Fruit fly (Drosophila melanogaster): ENCODE measurements around the gene cact.

cact gene

DNA sequence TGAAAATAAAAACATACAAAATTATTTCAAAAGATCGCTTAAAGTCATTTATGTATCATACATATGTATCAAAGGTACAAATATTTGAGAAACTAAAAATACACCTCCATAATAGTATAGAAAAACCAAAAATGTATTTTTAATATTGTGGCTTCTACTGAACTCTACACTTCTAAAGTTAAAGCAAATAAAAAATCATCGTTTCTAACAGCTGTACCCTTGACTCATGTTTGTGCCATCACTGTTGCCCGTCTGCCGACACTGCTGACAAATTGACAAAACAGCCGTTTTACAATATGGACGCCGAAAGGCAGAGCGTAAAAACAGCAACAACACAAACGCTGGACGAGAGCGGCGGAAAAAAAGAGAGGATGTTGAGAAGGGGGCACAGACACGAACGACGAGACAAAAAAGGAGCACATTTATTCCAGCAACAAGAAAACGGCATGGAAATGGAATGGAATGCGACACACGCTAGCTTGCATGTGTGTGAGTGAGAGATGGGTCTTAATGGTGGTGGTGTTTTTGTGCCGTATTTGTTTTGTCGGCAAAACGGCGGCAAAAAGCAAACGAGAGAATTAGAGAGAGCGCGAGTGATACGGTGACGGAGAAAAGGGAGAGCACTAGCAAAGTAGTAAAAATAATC lies 39.5 kb downstream of the cact start (continued):
- TF ChIP-seq CG15514 (GFP tag; optimal IDR thresholded peaks at IDR 0.05) (peak; percentile 83), fd102C (GFP tag; optimal IDR thresholded peaks at IDR 0.05) (no peak), NFAT (GFP tag; IDR thresholded peaks at IDR 0.05) (no peak), CG14050 (GFP tag; IDR thresholded peaks at IDR 0.05) (no peak), CrebB (tag; optimal IDR thresholded peaks at IDR 0.05) (peak; percentile 71), Jarid2 (GFP tag; optimal IDR thresholded peaks at IDR 0.05) (peak; percentile 58), toy (GFP tag; IDR thresholded peaks at IDR 0.05) (no peak), CG17802 (tag; optimal IDR thresholded peaks at IDR 0.05) (peak; percentile 56), ci (GFP tag; IDR thresholded peaks at IDR 0.05) (no peak), lmd (GFP tag; IDR thresholded peaks at IDR 0.05) (no peak), pb (GFP tag; optimal IDR thresholded peaks at IDR 0.05) (peak; percentile 83), CG11456 (GFP tag; IDR thresholded peaks at IDR 0.05) (no peak), CG1024 (GFP tag; IDR thresholded peaks at IDR 0.05) (no peak), Vsx1 (GFP tag; optimal IDR thresholded peaks at IDR 0.05) (peak; percentile 54), sob (GFP tag; IDR thresholded peaks at IDR 0.05) (no peak), MESR4 (GFP tag; optimal IDR thresholded peaks at IDR 0.05) (no peak), NK7.1 (GFP tag; optimal IDR thresholded peaks at IDR 0.05) (peak; percentile 69), Elba2 (GFP tag; optimal IDR thresholded peaks at IDR 0.05) (no peak), CG12391 (tag; optimal IDR thresholded peaks at IDR 0.05) (peak; percentile 90), CG15601 (tag; optimal IDR thresholded peaks at IDR 0.05) (peak; percentile 68), grn (GFP tag; optimal IDR thresholded peaks at IDR 0.05) (no peak), Lim3 (GFP tag; IDR thresholded peaks at IDR 0.05) (no peak), chinmo (GFP tag; IDR thresholded peaks at IDR 0.05; ENCODE audit: partially characterized antibody) (no peak), CG7786 (GFP tag; optimal IDR thresholded peaks at IDR 0.05) (peak; percentile 81), CG3407 (GFP tag; optimal IDR thresholded peaks at IDR 0.05) (peak; percentile 70), tna (GFP tag; IDR thresholded peaks at IDR 0.05; ENCODE audit: partially characterized antibody) (no peak), CG2199 (GFP tag; IDR thresholded peaks at IDR 0.05) (no peak), CG8281 (tag; optimal IDR thresholded peaks at IDR 0.05) (peak; percentile 94), ab (GFP tag; optimal IDR thresholded peaks at IDR 0.05) (no peak), CG2116 (GFP tag; optimal IDR thresholded peaks at IDR 0.05) (peak; percentile 58), gce (GFP tag; IDR thresholded peaks at IDR 0.05) (no peak), Six4 (GFP tag; optimal IDR thresholded peaks at IDR 0.05) (peak; percentile 63), CG7963 (GFP tag; IDR thresholded peaks at IDR 0.05; ENCODE audit: partially characterized antibody) (no peak), C15 (GFP tag; IDR thresholded peaks at IDR 0.05) (no peak), pan (optimal IDR thresholded peaks at IDR 0.05) (no peak), pan (GFP tag; optimal IDR thresholded peaks at IDR 0.05 in 1 of 2, IDR thresholded peaks at IDR 0.05 in 1 of 2) (no peak), CG34422 (GFP tag; IDR thresholded peaks at IDR 0.05) (no peak), gro (GFP tag; optimal IDR thresholded peaks at IDR 0.05) (peak; percentile 69), gcm2 (GFP tag; optimal IDR thresholded peaks at IDR 0.05) (peak; percentile 63), E2f2 (GFP tag; IDR thresholded peaks at IDR 0.05) (no peak), zfh2 (GFP tag; optimal IDR thresholded peaks at IDR 0.05) (peak; percentile 87), croc (GFP tag; conservative IDR thresholded peaks at IDR 0.05) (peak; percentile 66), Poxn (GFP tag; IDR thresholded peaks at IDR 0.05) (no peak), knrl (GFP tag; IDR thresholded peaks at IDR 0.05; ENCODE audit: partially characterized antibody) (no peak), Ets65A (GFP tag) (peak; percentile 92), mirr (GFP tag; optimal IDR thresholded peaks at IDR 0.05) (peak; percentile 75), hb (GFP tag; IDR thresholded peaks at IDR 0.05; ENCODE audit: partially characterized antibody) (no peak), CG31388 (GFP tag; optimal IDR thresholded peaks at IDR 0.05) (no peak), tup (GFP tag; optimal IDR thresholded peaks at IDR 0.05) (no peak), Doc2 (GFP tag; IDR thresholded peaks at IDR 0.05) (no peak), schlank (tag; optimal IDR thresholded peaks at IDR 0.05) (peak; percentile 65)

All from whole organism, embryonic.